Fruit fly (Drosophila melanogaster) whole organism: ENCODE measurements around the gene CG13044.

Experiments
- CG8478 ChIP-seq: fragments of >200 bp; optimal IDR thresholded peaks from 2 replicates; lab custom pipeline; 2018; ENCODE audit warnings: inconsistent platforms
- Dll ChIP-seq: fragments of >200 bp; optimal IDR thresholded peaks from 2 replicates; lab custom pipeline; 2017
- pan ChIP-seq: fragments of >200 bp; optimal IDR thresholded peaks from 2 replicates; lab custom pipeline; 2017
- psq ChIP-seq: fragments of >200 bp; optimal IDR thresholded peaks from 2 replicates; lab custom pipeline; 2017
- usp ChIP-seq: fragments of >200 bp; optimal IDR thresholded peaks from 2 replicates; lab custom pipeline; 2017; ENCODE audit warnings: missing biosample characterization, missing genetic modification characterization, mixed read lengths

dm6 chr3L:16308380-16308779 lies 5.4 kb upstream of the CG13044 start, which contains the start of gene CG13042:
- TF ChIP-seq usp, result no peak
- TF ChIP-seq pan (lab: Kevin White, UChicago), result no peak
- TF ChIP-seq psq (lab: Kevin White, UChicago), result no peak
- no peak for TF ChIP-seq CG8478
- TF ChIP-seq Dll (lab: Kevin White, UChicago), result no peak
